Worm (Caenorhabditis elegans): ENCODE results near the gene K10G9.2.

K10G9.2 gene

ce11 chrIII:10270778-10271307 is 14.9 kb upstream of the K10G9.2 start, which contains the start of gene cnk-1:
Gene cnk-1 (plus strand): TSS chrIII:10271257.
- peak; percentile 57 to 71 (median 65) for TF ChIP-seq dpl-1 (GFP tag; optimal IDR thresholded peaks at IDR 0.05)
- peak; percentile 88 for TF ChIP-seq lin-14 (GFP tag; optimal IDR thresholded peaks at IDR 0.05)
- TF ChIP-seq C16A3.4 (tag; optimal IDR thresholded peaks at IDR 0.05) = no peak
- no peak for TF ChIP-seq sptf-1 (tag; optimal IDR thresholded peaks at IDR 0.05)
- peak; percentile 99 for TF ChIP-seq unc-98 (GFP tag; IDR thresholded peaks at IDR 0.05)
- peak; percentile 88 for TF ChIP-seq sox-4 (tag; optimal IDR thresholded peaks at IDR 0.05)
- TF ChIP-seq egl-27 (tag; optimal IDR thresholded peaks at IDR 0.05) = no peak
- no peak for TF ChIP-seq fos-1 (tag; optimal IDR thresholded peaks at IDR 0.05)
- peak; percentile 94 for TF ChIP-seq tbx-2 (tag; optimal IDR thresholded peaks at IDR 0.05)
- TF ChIP-seq ceh-82 (tag; optimal IDR thresholded peaks at IDR 0.05) = peak; percentile 32 to 56 (median 53)
- no peak for TF ChIP-seq ztf-4 (tag; optimal IDR thresholded peaks at IDR 0.05)
- TF ChIP-seq rnt-1 (tag; optimal IDR thresholded peaks at IDR 0.05) = peak; percentile 99
- no peak for TF ChIP-seq pag-3 (tag; optimal IDR thresholded peaks at IDR 0.05; ENCODE audit: borderline replicate concordance, insufficient read depth)
- no peak for TF ChIP-seq mdl-1 (tag; optimal IDR thresholded peaks at IDR 0.05)
- peak; percentile 83 for TF ChIP-seq swsn-7 (tag; optimal IDR thresholded peaks at IDR 0.05)
- peak; percentile 96 for TF ChIP-seq grh-1 (GFP tag; IDR thresholded peaks at IDR 0.05)
- TF ChIP-seq vab-15 (tag; optimal IDR thresholded peaks at IDR 0.05) = peak; percentile 72
- no peak for TF ChIP-seq fkh-10 (GFP tag; optimal IDR thresholded peaks at IDR 0.05)
- no peak for TF ChIP-seq unc-62 (GFP tag; optimal IDR thresholded peaks at IDR 0.05)
- TF ChIP-seq nhr-85 (tag) = peak; percentile 90
- no peak for TF ChIP-seq ama-1 (optimal IDR thresholded peaks at IDR 0.05)
- peak; percentile 80 for TF ChIP-seq xbp-1 (tag; optimal IDR thresholded peaks at IDR 0.05)
- TF ChIP-seq C34B4.2 (tag; optimal IDR thresholded peaks at IDR 0.05) = peak; percentile 20
- TF ChIP-seq hpl-2 (GFP tag; optimal IDR thresholded peaks at IDR 0.05) = no peak
- peak; percentile 86 for TF ChIP-seq ceh-63 (GFP tag; optimal IDR thresholded peaks at IDR 0.05)
- TF ChIP-seq dsc-1 (tag; optimal IDR thresholded peaks at IDR 0.05) = peak; percentile 87
- no peak for TF ChIP-seq nhr-28 (tag; optimal IDR thresholded peaks at IDR 0.05)
- TF ChIP-seq nhr-76 (tag; optimal IDR thresholded peaks at IDR 0.05) = no peak
- peak; percentile 83 for TF ChIP-seq egl-13 (tag; optimal IDR thresholded peaks at IDR 0.05)
- no peak for TF ChIP-seq lin-39 (tag; optimal IDR thresholded peaks at IDR 0.05)
- TF ChIP-seq nhr-90 (tag; optimal IDR thresholded peaks at IDR 0.05; ENCODE audit: poor library complexity) = peak; percentile 93
- no peak for TF ChIP-seq snpc-4 (tag; optimal IDR thresholded peaks at IDR 0.05)
- TF ChIP-seq efl-1 (optimal IDR thresholded peaks at IDR 0.05) = peak; percentile 78 to 81
- peak; percentile 67 to 97 for TF ChIP-seq efl-1 (GFP tag; optimal IDR thresholded peaks at IDR 0.05 in 1 of 2)
- peak; percentile 7 for TF ChIP-seq efl-3 (GFP tag; optimal IDR thresholded peaks at IDR 0.05)
- TF ChIP-seq C04F5.9 (tag; optimal IDR thresholded peaks at IDR 0.05) = peak; percentile 76
- peak; percentile 40 for TF ChIP-seq elt-2 (tag; optimal IDR thresholded peaks at IDR 0.05)
- TF ChIP-seq nhr-11 (tag; optimal IDR thresholded peaks at IDR 0.05) = no peak
- peak; percentile 93 for TF ChIP-seq fkh-4 (tag; optimal IDR thresholded peaks at IDR 0.05; ENCODE audit: borderline replicate concordance)
- peak; percentile 43 for TF ChIP-seq mep-1 (tag; optimal IDR thresholded peaks at IDR 0.05)
- TF ChIP-seq lir-3 (tag; optimal IDR thresholded peaks at IDR 0.05; ENCODE audit: poor library complexity) = peak; percentile 93
- peak; percentile 40 for TF ChIP-seq F16B12.6 (tag; optimal IDR thresholded peaks at IDR 0.05)
- TF ChIP-seq aly-2 (tag; optimal IDR thresholded peaks at IDR 0.05) = no peak
- TF ChIP-seq lin-15B (tag; optimal IDR thresholded peaks at IDR 0.05) = peak; percentile 83
- peak; percentile 93 for TF ChIP-seq nhr-71 (tag; optimal IDR thresholded peaks at IDR 0.05)
- no peak for TF ChIP-seq hlh-17 (GFP tag; optimal IDR thresholded peaks at IDR 0.05; ENCODE audit: borderline replicate concordance)
- TF ChIP-seq isw-1 (GFP tag; IDR thresholded peaks at IDR 0.05) = peak; percentile 98
- TF ChIP-seq mef-2 (tag; optimal IDR thresholded peaks at IDR 0.05) = no peak
- peak; percentile 32 for TF ChIP-seq zip-4 (GFP tag; optimal IDR thresholded peaks at IDR 0.05)
- TF ChIP-seq ceh-8 (GFP tag; optimal IDR thresholded peaks at IDR 0.05) = peak; percentile 57
- TF ChIP-seq mab-9 (GFP tag; IDR thresholded peaks at IDR 0.05) = peak; percentile 99
- TF ChIP-seq irx-1 (tag; optimal IDR thresholded peaks at IDR 0.05) = peak; percentile 86
- TF ChIP-seq snu-23 (GFP tag; optimal IDR thresholded peaks at IDR 0.05) = peak; percentile 88

Data from whole organism, L1 larva.